Worm (Caenorhabditis elegans) whole organism, L4 larva: ENCODE measurements around the gene clhm-1.

Experiments
- F44E2.7 ChIP-seq: fragments of 200-800 bp; sonication (Bioruptor generic); IDR thresholded peaks from 2 replicates; pipeline ENCODE4 v2.1.2; 2022; ENCODE audit warnings: missing genetic modification characterization, missing compliant biosample characterization
- ZK546.5 ChIP-seq, 2 experiments: sonication (generic microtip); optimal IDR thresholded peaks; 2 replicates each; lab custom pipeline; 2017; ENCODE audit warnings: missing biosample characterization in 2 of 2, missing genetic modification characterization in 2 of 2
- ces-1 ChIP-seq: fragments of 150-350 bp; sonication (generic microtip); optimal IDR thresholded peaks from 4 replicates; lab custom pipeline; 2014; ENCODE audit warnings: missing biosample characterization, missing genetic modification reagents, missing genetic modification characterization
- daf-8 ChIP-seq: fragments of 200-800 bp; sonication (Bioruptor generic); IDR thresholded peaks from 2 replicates; pipeline ENCODE4 v1.3.6; 2022; ENCODE audit warnings: missing genetic modification characterization, missing compliant biosample characterization
- fkh-10 ChIP-seq: fragments of 150-350 bp; optimal IDR thresholded peaks from 2 replicates; lab custom pipeline; 2014; ENCODE audit warnings: missing biosample characterization, missing genetic modification reagents, missing genetic modification characterization
- lin-1 ChIP-seq: fragments of 200-800 bp; sonication (Bioruptor generic); IDR thresholded peaks from 2 replicates; pipeline ENCODE4 v1.3.6; 2022; ENCODE audit warnings: missing genetic modification reagents, missing genetic modification characterization, missing compliant biosample characterization
- lsy-2 ChIP-seq, 2 experiments: fragments of 150-350 bp in 1 of 2; sonication (generic microtip) in 1 of 2; optimal IDR thresholded peaks; 2 replicates each; lab custom pipeline; 2014 to 2017; ENCODE audit warnings: missing biosample characterization in 2 of 2, missing genetic modification characterization in 2 of 2
- pqm-1 ChIP-seq: sonication (generic microtip); optimal IDR thresholded peaks from 2 replicates; lab custom pipeline; 2017; ENCODE audit warnings: missing biosample characterization, missing genetic modification characterization
- sdz-12 ChIP-seq: fragments of 200-800 bp; sonication (Bioruptor generic); optimal IDR thresholded peaks from 2 replicates; lab custom pipeline; 2018; ENCODE audit warnings: mild to moderate bottlenecking, missing genetic modification characterization, missing compliant biosample characterization
- snpc-4 ChIP-seq: fragments of 150-350 bp; optimal IDR thresholded peaks from 2 replicates; lab custom pipeline; 2014; ENCODE audit warnings: missing biosample characterization, missing genetic modification characterization
- zip-11 ChIP-seq: fragments of 200-800 bp; sonication (Bioruptor generic); IDR thresholded peaks from 2 replicates; pipeline ENCODE4 v1.3.6; 2022; ENCODE audit warnings: missing genetic modification characterization, missing compliant biosample characterization

DNA sequence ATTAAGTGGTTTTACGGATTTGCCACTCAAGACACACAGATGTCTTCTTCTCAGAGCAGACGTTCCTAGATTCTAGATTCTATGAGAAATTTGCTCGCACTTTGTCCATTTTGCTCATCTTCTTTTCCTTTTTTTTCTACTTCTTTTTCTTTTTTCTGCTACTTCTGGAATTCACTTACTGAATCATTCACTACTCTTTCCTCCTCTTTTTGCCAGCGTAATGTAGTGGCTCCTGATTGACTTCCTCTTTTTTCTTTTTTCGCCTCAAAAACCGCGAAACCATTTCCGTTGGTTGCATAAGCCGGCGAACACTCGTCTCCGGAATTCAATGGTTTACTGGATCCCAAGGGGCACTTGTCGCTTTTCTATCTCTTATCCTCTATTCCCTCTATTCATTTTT is 38.6 kb downstream of the clhm-1 start:
- TF ChIP-seq ZK546.5 (tag; optimal IDR thresholded peaks at IDR 0.05; lab: Kevin White, UChicago): no peak
- no peak for TF ChIP-seq lsy-2 (tag; optimal IDR thresholded peaks at IDR 0.05; lab: Kevin White, UChicago)
- no peak for TF ChIP-seq snpc-4
- TF ChIP-seq daf-8 (GFP tag; lab: Robert Waterston, UW): no peak
- no peak for TF ChIP-seq F44E2.7
- TF ChIP-seq sdz-12: no peak
- no peak for TF ChIP-seq fkh-10 (GFP tag; lab: Kevin White, UChicago)
- TF ChIP-seq lin-1 (GFP tag; lab: Robert Waterston, UW): no peak
- TF ChIP-seq zip-11 (GFP tag; lab: Robert Waterston, UW): no peak
- TF ChIP-seq pqm-1 (tag; lab: Kevin White, UChicago): no peak
- TF ChIP-seq ces-1 (GFP tag; lab: Kevin White, UChicago): peak; percentile 51
